Fruit fly (Drosophila melanogaster): ENCODE results near the gene ZC3H3.

The ZC3H3 gene

dm6 chr3L:8557018-8557417, 47.5 kb upstream of the ZC3H3 start:
- TF ChIP-seq sens (GFP tag) (peak; percentile 28), emc (GFP tag; optimal IDR thresholded peaks at IDR 0.05) (no peak), CG8924 (tag; optimal IDR thresholded peaks at IDR 0.05) (no peak), HLH4C (GFP tag; IDR thresholded peaks at IDR 0.05; ENCODE audit: partially characterized antibody) (no peak), pros (GFP tag; optimal IDR thresholded peaks at IDR 0.05) (peak; percentile 68), seq (GFP tag; IDR thresholded peaks at IDR 0.05) (peak; percentile 44; the same call in 1 of the 2 replicates), D (optimal IDR thresholded peaks at IDR 0.05) (no peak), D (GFP tag; optimal IDR thresholded peaks at IDR 0.05) (no peak), cg (GFP tag; optimal IDR thresholded peaks at IDR 0.05) (peak; percentile 36), Deaf1 (tag; optimal IDR thresholded peaks at IDR 0.05) (peak; percentile 24), BEAF-32 (GFP tag; optimal IDR thresholded peaks at IDR 0.05) (no peak), ewg (GFP tag; optimal IDR thresholded peaks at IDR 0.05) (peak; percentile 74), CG9215 (GFP tag; IDR thresholded peaks at IDR 0.05) (no peak), sr (GFP tag; IDR thresholded peaks at IDR 0.05) (no peak), tll (GFP tag; optimal IDR thresholded peaks at IDR 0.05) (peak in 1 of 2 experiments; percentile 28), nerfin-1 (tag; optimal IDR thresholded peaks at IDR 0.05) (peak; percentile 78), Nf-YC (tag; optimal IDR thresholded peaks at IDR 0.05) (peak; percentile 89), CG1832 (GFP tag; optimal IDR thresholded peaks at IDR 0.05) (peak; percentile 34), Nf-YB (GFP tag; optimal IDR thresholded peaks at IDR 0.05) (peak; percentile 87)

dm6 chr3L:8554024-8554642, 44.6 kb upstream of the ZC3H3 start:
- TF ChIP-seq Camta (GFP tag; optimal IDR thresholded peaks at IDR 0.05) (no peak), CG2712 (tag; optimal IDR thresholded peaks at IDR 0.05) (no peak), Max (GFP tag; optimal IDR thresholded peaks at IDR 0.05) (no peak), kni (GFP tag; optimal IDR thresholded peaks at IDR 0.05) (no peak), CG5180 (GFP tag; optimal IDR thresholded peaks at IDR 0.05) (no peak), zen (tag; optimal IDR thresholded peaks at IDR 0.05) (no peak), sd (tag; optimal IDR thresholded peaks at IDR 0.05) (peak; percentile 68), CG15011 (GFP tag; optimal IDR thresholded peaks at IDR 0.05) (no peak), CG2889 (GFP tag; IDR thresholded peaks at IDR 0.05) (no peak), CG13624 (GFP tag; optimal IDR thresholded peaks at IDR 0.05) (no peak), CG32772 (GFP tag; IDR thresholded peaks at IDR 0.05) (no peak), D19B (GFP tag; optimal IDR thresholded peaks at IDR 0.05) (no peak), vnd (GFP tag; IDR thresholded peaks at IDR 0.05; ENCODE audit: partially characterized antibody) (no peak), Pdp1 (GFP tag; optimal IDR thresholded peaks at IDR 0.05) (peak in 1 of 2 experiments; percentile 62), BtbVII (GFP tag; optimal IDR thresholded peaks at IDR 0.05) (no peak), disco-r (GFP tag; optimal IDR thresholded peaks at IDR 0.05) (no peak), cwo (GFP tag; optimal IDR thresholded peaks at IDR 0.05) (peak; percentile 76), abd-A (tag; optimal IDR thresholded peaks at IDR 0.05) (no peak), Xrp1 (GFP tag; IDR thresholded peaks at IDR 0.05) (no peak), lbe (GFP tag; optimal IDR thresholded peaks at IDR 0.05) (no peak), twi (tag; optimal IDR thresholded peaks at IDR 0.05) (peak; percentile 83), ftz-f1 (GFP tag; optimal IDR thresholded peaks at IDR 0.05) (peak; percentile 74), Nf-YB (GFP tag; optimal IDR thresholded peaks at IDR 0.05) (no peak), knrl (GFP tag; IDR thresholded peaks at IDR 0.05; ENCODE audit: partially characterized antibody) (no peak), CG30403 (GFP tag; optimal IDR thresholded peaks at IDR 0.05) (no peak), CG3407 (GFP tag; optimal IDR thresholded peaks at IDR 0.05) (no peak), exex (tag; optimal IDR thresholded peaks at IDR 0.05) (peak; percentile 57), Med (GFP tag) (peak; percentile 76), CG2678 (tag; optimal IDR thresholded peaks at IDR 0.05) (no peak), CG15601 (tag; optimal IDR thresholded peaks at IDR 0.05) (no peak), B-H1 (GFP tag; IDR thresholded peaks at IDR 0.05) (no peak), CTCF (GFP tag; optimal IDR thresholded peaks at IDR 0.05) (no peak)
